Fruit fly (Drosophila melanogaster) whole organism, embryonic: ENCODE data around the gene Pcif1.
A peak's percentile ranks its signal among the peaks of the same experiment; 100 is the strongest.

Experiments
- BEAF-32 ChIP-seq: fragments of 200-800 bp; sonication (Bioruptor generic); optimal IDR thresholded peaks from 3 replicates; lab custom pipeline; 2017; ENCODE audit warnings: missing biosample characterization, missing genetic modification characterization, mild to moderate bottlenecking, moderate library complexity, missing genetic modification reagents
- Bteb2 ChIP-seq: fragments of 200-800 bp; sonication (Bioruptor generic); optimal IDR thresholded peaks from 2 replicates; lab custom pipeline; 2016; ENCODE audit warnings: missing biosample characterization, missing genetic modification characterization
- CG10209 ChIP-seq: fragments of 200-800 bp; sonication (Bioruptor generic); optimal IDR thresholded peaks from 3 replicates; lab custom pipeline; 2017; ENCODE audit warnings: missing biosample characterization, mild to moderate bottlenecking, missing genetic modification characterization, missing genetic modification reagents
- CG10321 ChIP-seq: fragments of 200-800 bp; sonication (Bioruptor generic); IDR thresholded peaks from 2 replicates; pipeline ENCODE4 v1.3.6; 2022; ENCODE audit warnings: missing biosample characterization, missing genetic modification characterization
- CG11560 ChIP-seq: fragments of 200-800 bp; sonication (Bioruptor generic); IDR thresholded peaks from 3 replicates; pipeline ENCODE4 v1.3.6; 2022; ENCODE audit warnings: missing biosample characterization, missing genetic modification characterization
- CG13287 ChIP-seq: fragments of 200-800 bp; sonication (Bioruptor generic); IDR thresholded peaks from 2 replicates; pipeline ENCODE4 v1.3.6; 2022; ENCODE audit warnings: missing biosample characterization, missing genetic modification characterization; ENCODE audit not compliant: partially characterized antibody
- CG15011 ChIP-seq: fragments of 200-800 bp; sonication (Bioruptor generic); optimal IDR thresholded peaks from 3 replicates; lab custom pipeline; 2018; ENCODE audit warnings: missing biosample characterization, mild to moderate bottlenecking, missing genetic modification characterization
- CG15514 ChIP-seq: fragments of 200-800 bp; sonication (Bioruptor generic); optimal IDR thresholded peaks from 3 replicates; lab custom pipeline; 2017; ENCODE audit warnings: missing biosample characterization, missing genetic modification characterization, mild to moderate bottlenecking, moderate library complexity, missing genetic modification reagents
- CG17359 ChIP-seq: fragments of 200-800 bp; sonication (Bioruptor generic); optimal IDR thresholded peaks from 3 replicates; lab custom pipeline; 2018; ENCODE audit warnings: missing biosample characterization, mild to moderate bottlenecking, missing genetic modification characterization, moderate library complexity
- CG17361 ChIP-seq: fragments of 200-800 bp; sonication (Bioruptor generic); IDR thresholded peaks from 3 replicates; pipeline ENCODE4 v1.3.6; 2022; ENCODE audit warnings: missing biosample characterization, missing genetic modification characterization
- CG18764 ChIP-seq: fragments of 200-800 bp; sonication (Bioruptor generic); optimal IDR thresholded peaks from 3 replicates; lab custom pipeline; 2016; ENCODE audit warnings: missing biosample characterization, missing genetic modification characterization
- CG34224 ChIP-seq: fragments of 200-800 bp; sonication (Bioruptor generic); IDR thresholded peaks from 3 replicates; pipeline ENCODE4 v1.3.6; 2022; ENCODE audit warnings: missing biosample characterization, missing genetic modification characterization; ENCODE audit not compliant: partially characterized antibody
- CG4424 ChIP-seq: fragments of 200-800 bp; sonication (Bioruptor generic); optimal IDR thresholded peaks from 3 replicates; lab custom pipeline; 2016; ENCODE audit warnings: missing biosample characterization, missing genetic modification characterization
- CG6689 ChIP-seq: fragments of 200-800 bp; sonication (Bioruptor generic); IDR thresholded peaks from 2 replicates; pipeline ENCODE4 v1.3.6; 2022; ENCODE audit warnings: missing biosample characterization, missing genetic modification characterization
- CG6791 ChIP-seq: fragments of 200-800 bp; sonication (Bioruptor generic); IDR thresholded peaks from 3 replicates; pipeline ENCODE4 v1.3.6; 2022; ENCODE audit warnings: missing biosample characterization, missing genetic modification characterization; ENCODE audit not compliant: partially characterized antibody
- CG9876 ChIP-seq: fragments of 200-800 bp; sonication (Bioruptor generic); optimal IDR thresholded peaks from 2 replicates; lab custom pipeline; 2016; ENCODE audit warnings: missing biosample characterization, missing genetic modification characterization
- CG9932 ChIP-seq: fragments of 200-800 bp; sonication (Bioruptor generic); IDR thresholded peaks from 2 replicates; pipeline ENCODE4 v1.3.6; 2022; ENCODE audit warnings: missing biosample characterization, missing genetic modification characterization
- CTCF ChIP-seq: fragments of 200-800 bp; sonication (Bioruptor generic); optimal IDR thresholded peaks from 2 replicates; lab custom pipeline; 2017; ENCODE audit warnings: missing biosample characterization, mild to moderate bottlenecking, missing genetic modification characterization, moderate library complexity
- D19B ChIP-seq: fragments of 200-800 bp; sonication (Bioruptor generic); optimal IDR thresholded peaks from 2 replicates; lab custom pipeline; 2017; ENCODE audit warnings: missing biosample characterization, mild to moderate bottlenecking, missing genetic modification characterization
- Dll ChIP-seq: fragments of 200-800 bp; sonication (Bioruptor generic); IDR thresholded peaks from 4 replicates; pipeline ENCODE4 v1.3.6; 2022; ENCODE audit warnings: missing biosample characterization, missing genetic modification characterization; ENCODE audit not compliant: partially characterized antibody
- E2f2 ChIP-seq: fragments of 200-800 bp; sonication (Bioruptor generic); IDR thresholded peaks from 2 replicates; pipeline ENCODE4 v1.3.6; 2022; ENCODE audit warnings: missing biosample characterization, missing genetic modification characterization
- Ets97D ChIP-seq: fragments of 200-800 bp; sonication (Bioruptor generic); optimal IDR thresholded peaks from 3 replicates; lab custom pipeline; 2016; ENCODE audit warnings: missing biosample characterization, missing genetic modification characterization
- GATAe ChIP-seq: fragments of 200-800 bp; sonication (Bioruptor generic); conservative IDR thresholded peaks from 2 replicates; pipeline ENCODE4 v1.3.6; 2022; ENCODE audit warnings: missing biosample characterization, missing genetic modification characterization
- HmgD ChIP-seq: fragments of 200-800 bp; sonication (Bioruptor generic); optimal IDR thresholded peaks from 3 replicates; lab custom pipeline; 2016; ENCODE audit warnings: missing biosample characterization, missing genetic modification characterization
- HmgZ ChIP-seq: fragments of 200-800 bp; sonication (Bioruptor generic); optimal IDR thresholded peaks from 2 replicates; lab custom pipeline; 2018; ENCODE audit warnings: missing biosample characterization, mild to moderate bottlenecking, missing genetic modification characterization
- Hr3 ChIP-seq: fragments of 200-800 bp; sonication (Bioruptor generic); optimal IDR thresholded peaks from 3 replicates; lab custom pipeline; 2016; ENCODE audit warnings: missing biosample characterization, missing genetic modification characterization
- Lhr ChIP-seq: fragments of 200-800 bp; sonication (Bioruptor generic); optimal IDR thresholded peaks from 3 replicates; lab custom pipeline; 2017; ENCODE audit warnings: mild to moderate bottlenecking, missing biosample characterization, missing genetic modification reagents, missing genetic modification characterization
- Lpt ChIP-seq: fragments of >200 bp; optimal IDR thresholded peaks from 2 replicates; lab custom pipeline; 2018; ENCODE audit warnings: missing biosample characterization, missing genetic modification characterization
- MBD-R2 ChIP-seq: fragments of 200-800 bp; sonication (Bioruptor generic); IDR thresholded peaks from 2 replicates; pipeline ENCODE4 v1.3.6; 2022; ENCODE audit warnings: missing biosample characterization, missing genetic modification characterization
- Scr ChIP-seq: fragments of 200-800 bp; sonication (Bioruptor generic); IDR thresholded peaks from 2 replicates; pipeline ENCODE4 v1.3.6; 2022; ENCODE audit warnings: missing biosample characterization, missing genetic modification characterization; ENCODE audit not compliant: partially characterized antibody
- Sin3A ChIP-seq: fragments of >200 bp; optimal IDR thresholded peaks from 2 replicates; lab custom pipeline; 2018
- Sry-δ ChIP-seq: fragments of 200-800 bp; sonication (Bioruptor generic); optimal IDR thresholded peaks from 2 replicates; lab custom pipeline; 2016; ENCODE audit warnings: missing biosample characterization, missing genetic modification characterization
- YL-1 ChIP-seq: fragments of 200-800 bp; sonication (Bioruptor generic); optimal IDR thresholded peaks from 3 replicates; lab custom pipeline; 2017; ENCODE audit warnings: missing biosample characterization, mild to moderate bottlenecking, missing genetic modification characterization
- ato ChIP-seq: fragments of 200-800 bp; sonication (Bioruptor generic); IDR thresholded peaks from 2 replicates; pipeline ENCODE4 v1.3.6; 2022; ENCODE audit warnings: missing biosample characterization, missing genetic modification characterization; ENCODE audit not compliant: partially characterized antibody
- bsh ChIP-seq, 2 experiments: fragments of 200-800 bp; sonication (Bioruptor generic); optimal IDR thresholded peaks; 2 replicates each; lab custom pipeline; 2017 to 2018; ENCODE audit warnings: mild to moderate bottlenecking in 2 of 2, missing biosample characterization in 2 of 2, missing genetic modification characterization in 2 of 2, moderate library complexity in 1 of 2
- ems ChIP-seq: fragments of 200-800 bp; sonication (Bioruptor generic); optimal IDR thresholded peaks from 3 replicates; lab custom pipeline; 2016; ENCODE audit warnings: missing biosample characterization, missing genetic modification characterization
- gfzf ChIP-seq: fragments of 200-800 bp; sonication (Bioruptor generic); optimal IDR thresholded peaks from 2 replicates; lab custom pipeline; 2016; ENCODE audit warnings: missing biosample characterization, mild to moderate bottlenecking, missing genetic modification characterization, moderate library complexity
- gro ChIP-seq: fragments of 200-800 bp; sonication (Bioruptor generic); optimal IDR thresholded peaks from 2 replicates; lab custom pipeline; 2016; ENCODE audit warnings: missing biosample characterization, missing genetic modification characterization
- insv ChIP-seq, 2 experiments: fragments of 200-800 bp; sonication (Bioruptor generic); optimal IDR thresholded peaks; 3 replicates each; lab custom pipeline; 2016 to 2018; ENCODE audit warnings: missing biosample characterization in 2 of 2, missing genetic modification characterization in 2 of 2
- knrl ChIP-seq: fragments of 200-800 bp; sonication (Bioruptor generic); IDR thresholded peaks from 3 replicates; pipeline ENCODE4 v1.3.6; 2022; ENCODE audit warnings: missing biosample characterization, missing genetic modification characterization; ENCODE audit not compliant: partially characterized antibody
- lilli ChIP-seq: fragments of 200-800 bp; sonication (Bioruptor generic); optimal IDR thresholded peaks from 3 replicates; lab custom pipeline; 2016; ENCODE audit warnings: missing biosample characterization, missing genetic modification characterization
- nmo ChIP-seq: fragments of 200-800 bp; sonication (Bioruptor generic); optimal IDR thresholded peaks from 2 replicates; lab custom pipeline; 2018; ENCODE audit warnings: missing biosample characterization, mild to moderate bottlenecking, missing genetic modification characterization, moderate library complexity
- onecut ChIP-seq: fragments of 200-800 bp; sonication (Bioruptor generic); IDR thresholded peaks from 2 replicates; pipeline ENCODE4 v1.3.6; 2022; ENCODE audit warnings: missing biosample characterization, missing genetic modification characterization
- peb ChIP-seq: fragments of 200-800 bp; sonication (Bioruptor generic); IDR thresholded peaks from 2 replicates; pipeline ENCODE4 v1.3.6; 2022; ENCODE audit warnings: missing biosample characterization, missing genetic modification characterization
- phol ChIP-seq: fragments of 200-800 bp; sonication (Bioruptor generic); optimal IDR thresholded peaks from 3 replicates; lab custom pipeline; 2018; ENCODE audit warnings: missing biosample characterization, mild to moderate bottlenecking, missing genetic modification characterization, moderate library complexity
- psq ChIP-seq: fragments of 200-800 bp; sonication (Bioruptor generic); optimal IDR thresholded peaks from 2 replicates; lab custom pipeline; 2017; ENCODE audit warnings: missing biosample characterization, missing genetic modification characterization
- pzg ChIP-seq: fragments of 200-800 bp; sonication (Bioruptor generic); optimal IDR thresholded peaks from 3 replicates; lab custom pipeline; 2018; ENCODE audit warnings: missing biosample characterization, mild to moderate bottlenecking, missing genetic modification characterization, moderate library complexity
- sim ChIP-seq: fragments of 200-800 bp; sonication (Bioruptor generic); IDR thresholded peaks from 2 replicates; pipeline ENCODE4 v1.3.6; 2022; ENCODE audit warnings: missing biosample characterization, missing genetic modification characterization
- sna ChIP-seq: fragments of 200-800 bp; sonication (Bioruptor generic); IDR thresholded peaks from 2 replicates; pipeline ENCODE4 v1.3.6; 2022; ENCODE audit warnings: missing biosample characterization, missing genetic modification characterization; ENCODE audit not compliant: partially characterized antibody
- stwl ChIP-seq: fragments of 200-800 bp; sonication (Bioruptor generic); optimal IDR thresholded peaks from 3 replicates; lab custom pipeline; 2018; ENCODE audit warnings: missing biosample characterization, mild to moderate bottlenecking, missing genetic modification characterization, moderate library complexity
- tio ChIP-seq: fragments of 200-800 bp; sonication (Bioruptor generic); optimal IDR thresholded peaks from 2 replicates; lab custom pipeline; 2017; ENCODE audit warnings: missing biosample characterization, missing genetic modification characterization, inconsistent platforms

Gene Pcif1

dm6 chr3L:20800208-20800607 is 14.2 kb upstream of the Pcif1 start, which contains the start of gene Spc105R (continued):
- TF ChIP-seq CG9876 (GFP tag; lab: Kevin White, UChicago) = no peak
- TF ChIP-seq ato (GFP tag; lab: Robert Waterston, UW) = no peak
- peak; percentile 39 for TF ChIP-seq Scr (GFP tag; lab: Robert Waterston, UW)
- TF ChIP-seq CG9932 (GFP tag; lab: Robert Waterston, UW) = no peak
- peak; percentile 46 for TF ChIP-seq CTCF (GFP tag; lab: Kevin White, UChicago)
- no peak for TF ChIP-seq Lpt (GFP tag; lab: Kevin White, UChicago)
- TF ChIP-seq CG10209 = no peak
- no peak for TF ChIP-seq Bteb2 (GFP tag; lab: Kevin White, UChicago)
- peak; percentile 76 for TF ChIP-seq pzg (GFP tag; lab: Kevin White, UChicago)
- no peak for TF ChIP-seq bsh (GFP tag; optimal IDR thresholded peaks at IDR 0.05; lab: Kevin White, UChicago)
- TF ChIP-seq HmgD (GFP tag; lab: Kevin White, UChicago) = no peak
- TF ChIP-seq Sin3A (lab: Kevin White, UChicago) = peak; percentile 47
- TF ChIP-seq D19B (GFP tag; lab: Kevin White, UChicago) = no peak
- no peak for TF ChIP-seq CG6689 (GFP tag; lab: Robert Waterston, UW)
- peak; percentile 56; the same call in 1 of the 2 replicates for TF ChIP-seq CG13287 (GFP tag; lab: Robert Waterston, UW)
- no peak for TF ChIP-seq sna (GFP tag; lab: Robert Waterston, UW)
- TF ChIP-seq gfzf = peak; percentile 86
- no peak for TF ChIP-seq CG10321 (GFP tag; lab: Robert Waterston, UW)
- no peak for TF ChIP-seq onecut (GFP tag; lab: Robert Waterston, UW)
- peak in 1 of 2 experiments; percentile 80 for TF ChIP-seq insv (GFP tag; optimal IDR thresholded peaks at IDR 0.05; lab: Kevin White, UChicago)
- TF ChIP-seq CG17359 (tag; lab: Kevin White, UChicago) = no peak
- TF ChIP-seq Sry-δ = peak; percentile 62
- peak; percentile 43; the same call in 2 of the 3 replicates for TF ChIP-seq CG6791 (GFP tag; lab: Robert Waterston, UW)
- TF ChIP-seq Lhr (GFP tag; lab: Kevin White, UChicago) = peak; percentile 96
- TF ChIP-seq Dll (GFP tag; lab: Robert Waterston, UW) = peak; percentile 53; the same call in 2 of the 4 replicates
- no peak for TF ChIP-seq tio (GFP tag; lab: Kevin White, UChicago)
- peak; percentile 72 for TF ChIP-seq phol (tag; lab: Kevin White, UChicago)
- no peak for TF ChIP-seq psq (GFP tag; lab: Kevin White, UChicago)
- TF ChIP-seq CG11560 (tag; lab: Robert Waterston, UW) = no peak
- peak; percentile 47 for TF ChIP-seq stwl (tag; lab: Kevin White, UChicago)
- peak; percentile 31 for TF ChIP-seq nmo (GFP tag; lab: Kevin White, UChicago)
- TF ChIP-seq GATAe = no peak
- TF ChIP-seq Hr3 (GFP tag; lab: Kevin White, UChicago) = no peak
- peak; percentile 55 for TF ChIP-seq BEAF-32 (GFP tag; lab: Kevin White, UChicago)
- TF ChIP-seq YL-1 = peak; percentile 54
- no peak for TF ChIP-seq ems (GFP tag; lab: Kevin White, UChicago)
- peak; percentile 86 for TF ChIP-seq Ets97D (GFP tag; lab: Kevin White, UChicago)
- TF ChIP-seq peb (GFP tag; lab: Robert Waterston, UW) = no peak
- 0 out of 3 replicates have a peak, but pooled peaks have one; percentile 29 for TF ChIP-seq CG34224 (GFP tag; lab: Robert Waterston, UW)
- TF ChIP-seq CG15514 (GFP tag; lab: Kevin White, UChicago) = peak; percentile 25
- TF ChIP-seq CG17361 (GFP tag; lab: Robert Waterston, UW) = no peak
- peak; percentile 90 for TF ChIP-seq E2f2 (GFP tag; lab: Robert Waterston, UW)
- TF ChIP-seq CG4424 (GFP tag; lab: Kevin White, UChicago) = no peak
- no peak for TF ChIP-seq CG18764
- peak; percentile 7 for TF ChIP-seq HmgZ (tag; lab: Kevin White, UChicago)
- no peak for TF ChIP-seq gro (GFP tag; lab: Kevin White, UChicago)
- 0 out of 3 replicates have a peak, but pooled peaks have one; percentile 12 for TF ChIP-seq knrl (GFP tag; lab: Robert Waterston, UW)
- TF ChIP-seq sim = no peak
- no peak for TF ChIP-seq CG15011 (GFP tag; lab: Kevin White, UChicago)
- TF ChIP-seq MBD-R2 = peak; percentile 74
- no peak for TF ChIP-seq lilli (GFP tag; lab: Kevin White, UChicago)
